Fruit fly (Drosophila melanogaster): ENCODE results near the gene Idi.
A peak's percentile ranks its signal among the peaks of the same experiment; 100 is the strongest.

Idi gene

DNA sequence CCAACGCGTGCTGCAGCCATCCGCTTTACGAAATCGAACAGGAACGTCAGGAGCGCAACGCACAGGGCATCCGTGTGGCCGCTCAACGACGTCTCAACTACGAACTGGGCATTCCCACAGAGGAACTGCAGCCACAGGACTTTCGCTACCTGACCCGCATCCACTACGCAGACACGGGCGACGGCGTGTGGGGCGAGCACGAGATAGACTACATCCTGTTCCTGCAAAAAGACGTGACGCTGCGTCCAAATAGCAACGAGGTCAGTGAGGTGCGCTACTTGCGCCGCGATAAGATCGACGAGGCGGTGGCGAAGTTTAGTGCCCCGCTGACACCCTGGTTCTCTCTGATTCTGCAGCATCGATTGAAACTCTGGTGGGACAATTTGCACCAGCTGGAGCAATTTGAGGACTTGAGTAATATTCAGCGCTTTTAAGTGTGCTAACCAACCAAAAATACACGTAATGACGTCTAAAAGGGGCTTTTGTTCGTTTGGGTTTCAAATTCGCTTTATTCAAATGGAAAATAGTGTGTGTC lies 750 bp downstream of the Idi start:
- no peak for TF ChIP-seq Dif (GFP tag; optimal IDR thresholded peaks at IDR 0.05; ENCODE audit: partially characterized antibody)
- TF ChIP-seq tai (GFP tag; optimal IDR thresholded peaks at IDR 0.05): no peak
- TF ChIP-seq woc (GFP tag; optimal IDR thresholded peaks at IDR 0.05): no peak

dm6 chr3R:21271208-21271607 lies 1.3 kb downstream of the Idi start:
- TF ChIP-seq Dif (GFP tag; optimal IDR thresholded peaks at IDR 0.05; ENCODE audit: partially characterized antibody) (no peak), HLH106 (tag; optimal IDR thresholded peaks at IDR 0.05) (no peak), woc (GFP tag; optimal IDR thresholded peaks at IDR 0.05) (no peak), fru (GFP tag; optimal IDR thresholded peaks at IDR 0.05) (no peak), CG9705 (GFP tag; optimal IDR thresholded peaks at IDR 0.05) (no peak), Hnf4 (GFP tag; optimal IDR thresholded peaks at IDR 0.05) (no peak)

- TF ChIP-seq br (GFP tag; optimal IDR thresholded peaks at IDR 0.05) (peak; percentile 5), dsf (GFP tag; optimal IDR thresholded peaks at IDR 0.05; ENCODE audit: borderline replicate concordance) (no peak), sage (GFP tag; optimal IDR thresholded peaks at IDR 0.05) (peak; percentile 3), h (GFP tag; optimal IDR thresholded peaks at IDR 0.05) (peak; percentile 61), jim (GFP tag; optimal IDR thresholded peaks at IDR 0.05) (no peak), OdsH (GFP tag; optimal IDR thresholded peaks at IDR 0.05) (peak; percentile 33), usp (GFP tag; optimal IDR thresholded peaks at IDR 0.05) (no peak), CG9705 (GFP tag; optimal IDR thresholded peaks at IDR 0.05) (no peak), Mio (GFP tag; optimal IDR thresholded peaks at IDR 0.05) (no peak), Sp1 (GFP tag; optimal IDR thresholded peaks at IDR 0.05) (peak; percentile 22), CG32264 (GFP tag; optimal IDR thresholded peaks at IDR 0.05) (no peak), Jra (GFP tag; optimal IDR thresholded peaks at IDR 0.05) (peak; percentile 43), Abd-B (GFP tag; optimal IDR thresholded peaks at IDR 0.05) (no peak), brk (GFP tag; optimal IDR thresholded peaks at IDR 0.05) (no peak), HLH106 (tag; optimal IDR thresholded peaks at IDR 0.05) (peak; percentile 35), Dif (GFP tag; optimal IDR thresholded peaks at IDR 0.05; ENCODE audit: partially characterized antibody) (no peak), psq (GFP tag; optimal IDR thresholded peaks at IDR 0.05) (peak; percentile 18), ey (GFP tag; optimal IDR thresholded peaks at IDR 0.05) (no peak), dmrt93B (GFP tag; optimal IDR thresholded peaks at IDR 0.05) (no peak), pan (optimal IDR thresholded peaks at IDR 0.05) (no peak), GATAd (GFP tag; optimal IDR thresholded peaks at IDR 0.05) (peak; percentile 59), rgr (GFP tag; optimal IDR thresholded peaks at IDR 0.05) (peak; percentile 57), fru (GFP tag; optimal IDR thresholded peaks at IDR 0.05) (peak; percentile 51), Hnf4 (GFP tag; optimal IDR thresholded peaks at IDR 0.05) (peak; percentile 75), Vsx2 (GFP tag; optimal IDR thresholded peaks at IDR 0.05; ENCODE audit: partially characterized antibody) (no peak), Hr83 (GFP tag; optimal IDR thresholded peaks at IDR 0.05; ENCODE audit: poor library complexity, severe bottlenecking) (peak; percentile 85), Myc (optimal IDR thresholded peaks at IDR 0.05) (no peak), CrebA (GFP tag; optimal IDR thresholded peaks at IDR 0.05; ENCODE audit: borderline replicate concordance) (no peak), lola (GFP tag; optimal IDR thresholded peaks at IDR 0.05) (no peak), foxo (GFP tag; optimal IDR thresholded peaks at IDR 0.05) (peak in 1 of 2 experiments; percentile 65), tai (GFP tag; optimal IDR thresholded peaks at IDR 0.05) (no peak), sv (GFP tag; optimal IDR thresholded peaks at IDR 0.05) (peak; percentile 8), dl (GFP tag; optimal IDR thresholded peaks at IDR 0.05; ENCODE audit: insufficient read depth in 1 of 2, partially characterized antibody in 2 of 2) (no peak), Hr78 (GFP tag; optimal IDR thresholded peaks at IDR 0.05) (no peak), Rel (GFP tag; optimal IDR thresholded peaks at IDR 0.05) (no peak), Rel (tag; optimal IDR thresholded peaks at IDR 0.05) (peak; percentile 51), Dfd (GFP tag; optimal IDR thresholded peaks at IDR 0.05) (no peak), N (GFP tag; optimal IDR thresholded peaks at IDR 0.05) (no peak), woc (GFP tag; optimal IDR thresholded peaks at IDR 0.05) (no peak)
Measured at dm6 chr3R:21273427-21274038, 3.6 kb downstream of the Idi start, which contains the start of gene CG3308. TSS of gene CG3308 (minus strand) at chr3R:21273817.
